Worm (Caenorhabditis elegans): ENCODE data around the gene fbxb-51.

ce11 chrII:1560839-1561238 is 10.3 kb downstream of the fbxb-51 start:
- TF ChIP-seq snpc-4 (tag; optimal IDR thresholded peaks at IDR 0.05) = no peak
- TF ChIP-seq zag-1 (tag; optimal IDR thresholded peaks at IDR 0.05) = no peak
- TF ChIP-seq blmp-1 (tag; optimal IDR thresholded peaks at IDR 0.05; ENCODE audit: insufficient read depth) = no peak
- TF ChIP-seq nhr-25 (tag; optimal IDR thresholded peaks at IDR 0.05) = no peak
- no peak for TF ChIP-seq unc-39 (tag; optimal IDR thresholded peaks at IDR 0.05)
- no peak for TF ChIP-seq fos-1 (tag; optimal IDR thresholded peaks at IDR 0.05)
- TF ChIP-seq nhr-12 (tag; optimal IDR thresholded peaks at IDR 0.05) = no peak
- TF ChIP-seq unc-62 (GFP tag; optimal IDR thresholded peaks at IDR 0.05) = no peak
- TF ChIP-seq nhr-77 (tag; optimal IDR thresholded peaks at IDR 0.05) = no peak
- no peak for TF ChIP-seq lsy-2 (tag; optimal IDR thresholded peaks at IDR 0.05)

Measured in whole organism, L2 larva.